Worm (Caenorhabditis elegans) whole organism, late embryonic: ENCODE results near the gene fbxc-27.

Experiments used
- ceh-30 ChIP-seq: fragments of 150-350 bp; optimal IDR thresholded peaks from 2 replicates; lab custom pipeline; 2014; ENCODE audit warnings: missing biosample characterization, missing genetic modification characterization
- ceh-6 ChIP-seq: fragments of 200-800 bp; sonication (Bioruptor generic); optimal IDR thresholded peaks from 2 replicates; lab custom pipeline; 2018; ENCODE audit warnings: mild to moderate bottlenecking, missing genetic modification characterization, missing compliant biosample characterization
- hlh-13 ChIP-seq: fragments of 200-800 bp; sonication (Bioruptor generic); optimal IDR thresholded peaks from 2 replicates; lab custom pipeline; 2018; ENCODE audit warnings: mild to moderate bottlenecking, missing genetic modification characterization, missing compliant biosample characterization
- nhr-11 ChIP-seq: fragments of 150-350 bp; optimal IDR thresholded peaks from 2 replicates; lab custom pipeline; 2014; ENCODE audit warnings: missing biosample characterization, missing genetic modification characterization
- npax-4 ChIP-seq: sonication (generic microtip); optimal IDR thresholded peaks from 2 replicates; lab custom pipeline; 2016; ENCODE audit warnings: missing genetic modification characterization, missing compliant biosample characterization
- tbx-7 ChIP-seq: sonication (generic microtip); optimal IDR thresholded peaks from 2 replicates; lab custom pipeline; 2016; ENCODE audit warnings: missing genotype, missing genetic modification characterization, missing compliant biosample characterization

- TF ChIP-seq ceh-6 (GFP tag; lab: Kevin White, UChicago) (no peak), ceh-30 (tag; lab: Kevin White, UChicago) (no peak), tbx-7 (no peak), hlh-13 (GFP tag; lab: Kevin White, UChicago) (no peak), npax-4 (tag; lab: Kevin White, UChicago) (no peak), nhr-11 (tag; lab: Kevin White, UChicago) (no peak)
These were observed 38.5 kb downstream of the fbxc-27 start, which contains the start of gene fbxc-32 for ce11 chrII:948091-948490.
